Fruit fly (Drosophila melanogaster) whole organism, pupa: Measurements from ENCODE around the gene Chchd2.

Experiments used
- CG10348 ChIP-seq: fragments of 200-800 bp; sonication (Bioruptor generic); IDR thresholded peaks from 2 replicates; pipeline ENCODE4 v1.3.6; 2022; ENCODE audit warnings: missing biosample characterization, missing genetic modification characterization
- CG15710 ChIP-seq: fragments of 200-800 bp; sonication (Bioruptor generic); optimal IDR thresholded peaks from 2 replicates; lab custom pipeline; 2018; ENCODE audit warnings: missing biosample characterization, mild to moderate bottlenecking, missing genetic modification characterization, moderate library complexity
- CG17806 ChIP-seq: fragments of 200-800 bp; sonication (Bioruptor generic); optimal IDR thresholded peaks from 2 replicates; lab custom pipeline; 2018; ENCODE audit warnings: missing biosample characterization, mild to moderate bottlenecking, missing genetic modification characterization, moderate library complexity
- CG32121 ChIP-seq: fragments of 200-800 bp; sonication (Bioruptor generic); IDR thresholded peaks from 2 replicates; pipeline ENCODE4 v1.3.6; 2022; ENCODE audit warnings: missing biosample characterization, missing genetic modification characterization
- CG8159 ChIP-seq: fragments of 200-800 bp; sonication (Bioruptor generic); optimal IDR thresholded peaks from 3 replicates; lab custom pipeline; 2018; ENCODE audit warnings: missing biosample characterization, mild to moderate bottlenecking, missing genetic modification characterization, moderate library complexity
- CG9948 ChIP-seq: fragments of 200-800 bp; sonication (Bioruptor generic); optimal IDR thresholded peaks from 2 replicates; lab custom pipeline; 2018; ENCODE audit warnings: missing biosample characterization, mild to moderate bottlenecking, missing genetic modification characterization, moderate library complexity
- D1 ChIP-seq: fragments of 200-800 bp; sonication (Bioruptor generic); optimal IDR thresholded peaks from 2 replicates; lab custom pipeline; 2018; ENCODE audit warnings: missing biosample characterization, mild to moderate bottlenecking, missing genetic modification characterization, moderate library complexity
- EcR ChIP-seq: fragments of 200-800 bp; sonication (Bioruptor generic); optimal IDR thresholded peaks from 3 replicates; lab custom pipeline; 2019; ENCODE audit warnings: missing biosample characterization, missing genetic modification characterization, mild to moderate bottlenecking, moderate library complexity, missing genetic modification reagents
- Ets98B ChIP-seq: fragments of 200-800 bp; sonication (Bioruptor generic); IDR thresholded peaks from 2 replicates; pipeline ENCODE4 v1.3.6; 2022; ENCODE audit warnings: missing biosample characterization, missing genetic modification characterization
- Pif1A ChIP-seq: fragments of 200-800 bp; sonication (Bioruptor generic); optimal IDR thresholded peaks from 3 replicates; lab custom pipeline; 2016; ENCODE audit warnings: missing biosample characterization, missing genetic modification characterization
- Pif1B ChIP-seq: fragments of 200-800 bp; sonication (Bioruptor generic); optimal IDR thresholded peaks from 3 replicates; lab custom pipeline; 2016; ENCODE audit warnings: missing biosample characterization, missing genetic modification characterization
- fd96Ca ChIP-seq: fragments of 200-800 bp; sonication (Bioruptor generic); IDR thresholded peaks from 3 replicates; pipeline ENCODE4 v1.3.6; 2022; ENCODE audit warnings: missing biosample characterization, missing genetic modification characterization
- gl ChIP-seq: fragments of 200-800 bp; sonication (Bioruptor generic); optimal IDR thresholded peaks from 2 replicates; lab custom pipeline; 2018; ENCODE audit warnings: missing biosample characterization, mild to moderate bottlenecking, missing genetic modification characterization
- rn ChIP-seq: fragments of 200-800 bp; sonication (Bioruptor generic); IDR thresholded peaks from 2 replicates; pipeline ENCODE4 v1.3.6; 2022; ENCODE audit warnings: missing biosample characterization, missing genetic modification characterization

DNA sequence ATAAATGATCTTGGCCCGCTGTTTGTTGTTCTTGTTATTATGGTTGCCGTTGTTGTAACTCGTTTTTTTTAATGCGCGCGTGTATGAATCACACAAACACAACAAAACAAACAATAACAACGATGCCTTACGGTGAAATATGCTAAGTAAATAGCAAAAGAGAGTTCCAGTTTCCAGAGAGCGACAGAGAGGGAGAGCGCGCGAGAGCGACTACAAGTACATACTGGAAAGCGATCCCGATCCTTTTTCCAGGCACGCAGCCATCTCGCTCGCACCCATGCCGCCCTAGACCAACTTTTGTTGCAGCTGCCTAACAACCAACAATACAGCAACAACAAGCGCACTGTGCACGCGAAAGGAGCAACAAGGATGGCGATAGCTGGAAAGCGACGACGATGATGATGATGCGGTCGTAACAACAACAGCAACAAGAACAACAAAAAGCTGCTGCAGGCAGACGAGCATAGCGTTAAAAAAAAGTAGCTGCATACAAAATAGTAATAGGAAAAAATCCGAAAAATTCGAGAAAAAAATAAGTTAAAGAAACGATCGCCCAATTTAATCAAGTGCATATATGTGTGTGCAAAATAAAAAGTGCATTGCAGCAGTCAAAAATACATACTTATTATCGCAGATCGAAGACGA lies 11.7 kb downstream of the Chchd2 start:
- TF ChIP-seq Ets98B (GFP tag; lab: Robert Waterston, UW) (no peak), EcR (GFP tag; lab: Kevin White, UChicago) (no peak), CG9948 (no peak), Pif1A (GFP tag; lab: Kevin White, UChicago) (no peak), CG15710 (tag; lab: Kevin White, UChicago) (no peak), CG32121 (GFP tag; lab: Robert Waterston, UW) (no peak), CG10348 (no peak), rn (no peak), CG17806 (tag; lab: Kevin White, UChicago) (no peak), fd96Ca (GFP tag; lab: Robert Waterston, UW) (no peak; the same call in 2 of the 3 replicates), Pif1B (GFP tag; lab: Kevin White, UChicago) (no peak), gl (no peak), CG8159 (tag; lab: Kevin White, UChicago) (no peak), D1 (tag; lab: Kevin White, UChicago) (no peak)
